Worm (Caenorhabditis elegans): ENCODE data around the gene abu-9.
"Not testable (repeated sequence)": the region's sequence is repeated elsewhere in the genome, so short reads cannot be mapped to it uniquely, and the experiment has no call there.

abu-9 gene

DNA sequence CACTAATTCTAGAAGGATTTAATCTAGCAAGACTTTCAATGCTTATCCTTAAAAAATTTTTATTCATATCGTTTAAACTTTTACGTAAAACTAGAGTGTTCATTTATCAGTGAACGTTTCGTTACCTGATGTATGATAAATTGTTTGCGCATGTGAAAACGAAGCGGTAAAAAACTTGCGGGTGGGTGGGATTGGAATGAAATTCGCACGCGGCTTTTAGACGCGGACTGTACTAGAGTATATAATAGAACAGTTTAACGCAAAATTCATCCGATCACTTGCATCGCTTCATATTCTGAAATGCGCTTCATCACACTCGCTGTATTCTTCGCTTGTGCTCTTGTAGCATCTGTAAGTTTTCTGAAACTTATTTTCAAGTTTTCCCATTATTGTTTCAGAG, at the start of gene abu-9:
Gene abu-9, plus strand, starts transcription at position 301 of the 400 bp plus-strand sequence.
- TF ChIP-seq nhr-129, gmeb-1, lin-39 (tag; optimal IDR thresholded peaks at IDR 0.05): not testable (repeated sequence)

DNA sequence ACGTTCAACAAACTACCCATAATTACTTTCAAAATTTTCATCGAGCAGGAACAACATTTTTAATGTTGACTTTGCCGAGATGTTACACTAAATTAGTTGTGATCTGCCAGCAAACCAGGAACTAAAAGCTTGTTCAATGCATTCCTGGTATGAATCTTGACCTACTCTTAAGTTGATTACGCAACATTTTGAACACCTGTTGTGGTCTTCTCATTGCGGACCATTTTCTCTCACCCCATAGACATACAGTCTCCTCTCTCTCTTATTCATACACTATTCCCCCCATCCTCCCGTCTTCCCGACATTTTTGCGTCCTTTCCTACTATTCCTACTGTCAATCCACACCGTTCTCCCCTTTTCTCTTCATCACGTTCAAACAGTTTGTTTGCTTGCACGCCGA, 48.4 kb upstream of the abu-9 start:
- TF ChIP-seq nhr-12 (tag; optimal IDR thresholded peaks at IDR 0.05) (no peak), mab-5 (tag; optimal IDR thresholded peaks at IDR 0.05) (no peak), lin-39 (tag; optimal IDR thresholded peaks at IDR 0.05) (no peak), gmeb-1 (tag; optimal IDR thresholded peaks at IDR 0.05) (no peak), mdl-1 (tag; optimal IDR thresholded peaks at IDR 0.05) (no peak), F13H6.1 (tag; optimal IDR thresholded peaks at IDR 0.05) (no peak), ama-1 (optimal IDR thresholded peaks at IDR 0.05) (no peak), R02D3.7 (tag; optimal IDR thresholded peaks at IDR 0.05) (no peak), alr-1 (tag; optimal IDR thresholded peaks at IDR 0.05) (no peak), nhr-25 (tag; optimal IDR thresholded peaks at IDR 0.05) (no peak), nhr-129 (tag; optimal IDR thresholded peaks at IDR 0.05) (no peak), skn-1 (tag; optimal IDR thresholded peaks at IDR 0.05) (no peak), elt-3 (tag; optimal IDR thresholded peaks at IDR 0.05) (no peak), sem-4 (tag; optimal IDR thresholded peaks at IDR 0.05) (no peak), elt-1 (tag; optimal IDR thresholded peaks at IDR 0.05) (no peak)

DNA sequence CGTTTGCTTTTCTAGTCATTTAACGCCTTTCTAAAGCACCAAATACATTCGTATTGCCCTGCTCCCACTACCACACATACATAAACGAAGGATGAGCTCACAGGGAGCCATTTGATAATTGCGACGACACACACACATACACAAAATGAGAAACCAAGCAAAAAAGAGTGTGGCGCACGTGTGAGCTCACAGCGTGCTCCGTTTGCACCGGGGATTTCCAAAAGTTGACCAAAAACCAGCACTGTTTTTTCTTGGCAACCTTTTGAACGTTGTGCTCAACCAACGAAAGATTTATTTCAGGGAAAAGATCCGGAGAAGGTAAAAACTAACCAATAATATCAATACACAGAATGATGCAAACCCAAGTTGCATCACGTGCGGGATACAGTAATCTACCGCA, 47.0 kb upstream of the abu-9 start, which contains the start of gene ksr-1:
Gene ksr-1, plus strand, starts transcription at position 301 of the 400 bp plus-strand sequence.
- TF ChIP-seq R02D3.7 (tag; optimal IDR thresholded peaks at IDR 0.05) (no peak), peb-1 (tag; optimal IDR thresholded peaks at IDR 0.05) (no peak)

DNA sequence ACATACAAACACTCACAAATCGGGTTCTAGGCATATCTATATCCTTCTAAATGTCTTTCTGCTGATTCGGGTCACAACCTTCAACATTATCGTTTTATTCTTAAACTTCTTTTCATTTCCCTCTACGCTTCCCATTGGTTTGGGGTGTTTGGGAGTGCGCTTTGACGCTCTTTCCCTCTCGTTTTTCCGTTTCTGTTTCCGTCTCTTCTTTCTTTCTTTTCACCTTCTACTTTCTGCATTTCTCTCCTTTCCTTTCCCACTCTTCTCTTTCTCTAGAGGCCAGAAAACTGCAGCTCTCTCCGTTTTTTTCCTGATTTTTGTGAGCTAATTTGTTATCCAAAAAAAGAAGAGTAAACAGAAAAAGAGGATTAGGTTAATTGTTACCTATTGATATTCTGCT, 45.6 kb upstream of the abu-9 start:
- TF ChIP-seq F13H6.1 (tag; optimal IDR thresholded peaks at IDR 0.05) (peak; percentile 6), mbf-1 (tag; optimal IDR thresholded peaks at IDR 0.05) (no peak), ZK546.5 (tag; optimal IDR thresholded peaks at IDR 0.05) (no peak), nhr-129 (tag; optimal IDR thresholded peaks at IDR 0.05) (peak; percentile 2), blmp-1 (tag; optimal IDR thresholded peaks at IDR 0.05; ENCODE audit: insufficient read depth) (peak; percentile 28), unc-55 (GFP tag; optimal IDR thresholded peaks at IDR 0.05) (peak; percentile 18), C34F6.9 (tag; optimal IDR thresholded peaks at IDR 0.05) (peak; percentile 34)

DNA sequence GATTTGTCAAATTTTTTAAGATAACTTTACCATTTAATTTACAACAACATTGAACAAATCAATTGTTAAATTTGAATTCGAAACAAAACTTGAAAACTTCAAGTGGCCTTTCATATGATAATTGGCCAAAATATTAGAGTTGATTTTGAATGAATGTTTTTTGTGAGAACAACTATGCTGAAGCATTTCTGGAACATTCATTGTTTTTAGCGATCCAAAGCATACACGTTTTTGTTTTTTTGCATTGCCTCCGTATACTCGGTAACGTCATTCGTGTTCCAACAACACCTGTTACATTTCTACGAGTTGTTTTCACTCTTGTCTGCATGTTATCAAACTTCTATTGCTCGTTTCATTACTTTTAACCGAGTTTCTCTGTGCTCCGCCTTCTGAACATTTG, 44.9 kb upstream of the abu-9 start:
- no peak for TF ChIP-seq sem-4 (tag; optimal IDR thresholded peaks at IDR 0.05)
- TF ChIP-seq sma-3 (GFP tag; optimal IDR thresholded peaks at IDR 0.05) = no peak
- TF ChIP-seq ZK546.5 (tag; optimal IDR thresholded peaks at IDR 0.05) = no peak

DNA sequence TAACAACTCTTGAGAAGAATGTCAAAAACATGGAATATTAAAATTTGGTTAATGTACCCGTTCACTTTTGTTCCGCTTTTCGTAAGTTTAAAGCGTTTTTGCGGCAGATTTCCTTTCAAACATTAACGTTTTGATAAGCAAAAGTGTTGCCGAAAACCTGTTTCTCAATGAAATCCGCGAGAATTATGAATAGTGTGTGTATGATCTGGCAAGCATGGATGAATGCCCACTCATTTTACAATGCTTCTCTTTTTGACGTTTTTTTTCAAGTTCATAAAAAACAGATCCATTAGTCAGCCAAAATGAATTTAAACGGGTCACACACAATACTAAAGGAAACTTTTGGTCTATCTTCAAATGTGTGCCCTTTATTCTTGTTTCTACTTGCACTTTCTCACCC, 37.9 kb upstream of the abu-9 start:
- TF ChIP-seq snpc-4 (tag; optimal IDR thresholded peaks at IDR 0.05) (no peak), unc-55 (GFP tag; optimal IDR thresholded peaks at IDR 0.05) (no peak), lin-13 (GFP tag; optimal IDR thresholded peaks at IDR 0.05) (no peak), nhr-12 (tag; optimal IDR thresholded peaks at IDR 0.05) (no peak), nhr-10 (tag; optimal IDR thresholded peaks at IDR 0.05) (no peak)

DNA sequence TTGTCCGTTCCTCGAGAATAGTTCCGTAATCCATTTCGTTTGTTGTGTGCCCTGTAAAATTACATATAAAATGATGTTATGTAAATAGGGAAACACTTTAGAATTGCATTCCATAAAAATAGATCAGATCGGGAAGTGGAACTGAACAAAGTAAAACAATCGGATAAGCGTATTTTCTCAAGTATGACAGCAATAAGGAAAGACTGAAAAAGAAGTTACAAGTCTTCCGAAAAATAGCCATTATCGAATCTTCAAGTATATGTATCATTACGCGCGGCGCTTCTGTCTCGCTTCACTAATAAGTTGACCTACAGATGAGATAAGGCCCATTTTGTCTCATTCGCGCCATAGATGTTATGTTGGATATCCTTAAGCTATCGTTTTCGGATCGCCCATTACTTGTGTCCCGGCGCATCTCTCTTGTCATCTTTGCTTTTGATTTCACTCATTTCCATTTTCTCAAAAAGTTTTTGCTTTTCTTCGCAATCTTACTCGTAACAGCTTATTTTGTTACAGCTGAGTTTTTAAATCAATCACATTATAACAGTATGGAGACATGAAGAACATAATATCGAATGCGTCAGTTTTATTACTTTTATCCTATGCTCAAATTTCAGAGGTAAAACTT, 36.6 kb upstream of the abu-9 start, which contains the start of the genes fis-2 and F13B9.2:
Gene fis-2, minus strand, starts transcription at position 51 of the 628 bp plus-strand sequence.
Gene F13B9.2, plus strand, starts transcription at position 515 of the 628 bp plus-strand sequence.
- TF ChIP-seq C34F6.9 (tag; optimal IDR thresholded peaks at IDR 0.05) (no peak), peb-1 (tag; optimal IDR thresholded peaks at IDR 0.05) (no peak), sma-9 (GFP tag; optimal IDR thresholded peaks at IDR 0.05) (no peak), sma-9 (tag; optimal IDR thresholded peaks at IDR 0.05) (no peak), ceh-16 (tag; optimal IDR thresholded peaks at IDR 0.05) (no peak), nhr-237 (tag; optimal IDR thresholded peaks at IDR 0.05) (no peak), gmeb-1 (tag; optimal IDR thresholded peaks at IDR 0.05) (no peak), mab-5 (tag; optimal IDR thresholded peaks at IDR 0.05) (no peak)
